Worm (Caenorhabditis elegans): ENCODE measurements around the gene F16H6.4.

The F16H6.4 gene

ce11 chrV:18178659-18179058 lies 19.9 kb upstream of the F16H6.4 start, which contains the start of gene C31G12.4:
Gene C31G12.4 (minus strand): TSS chrV:18178759.
- TF ChIP-seq elt-3 (tag; optimal IDR thresholded peaks at IDR 0.05) (no peak), dmd-4 (tag; optimal IDR thresholded peaks at IDR 0.05) (no peak), R02D3.7 (tag; optimal IDR thresholded peaks at IDR 0.05) (no peak), sma-3 (GFP tag; optimal IDR thresholded peaks at IDR 0.05) (no peak), ceh-82 (tag; optimal IDR thresholded peaks at IDR 0.05) (no peak), nhr-10 (tag; optimal IDR thresholded peaks at IDR 0.05) (no peak), mab-5 (tag; optimal IDR thresholded peaks at IDR 0.05) (no peak), nhr-77 (tag; optimal IDR thresholded peaks at IDR 0.05) (no peak)

ce11 chrV:18179663-18180062 lies 18.9 kb upstream of the F16H6.4 start, which contains the start of gene C31G12.1:
Gene C31G12.1 (plus strand): TSS chrV:18179963.
- TF ChIP-seq lin-13 (GFP tag; optimal IDR thresholded peaks at IDR 0.05) (no peak), unc-39 (tag; optimal IDR thresholded peaks at IDR 0.05) (no peak), sma-3 (GFP tag; optimal IDR thresholded peaks at IDR 0.05) (no peak), egl-27 (tag; optimal IDR thresholded peaks at IDR 0.05) (no peak), C34F6.9 (tag; optimal IDR thresholded peaks at IDR 0.05) (no peak), elt-3 (tag; optimal IDR thresholded peaks at IDR 0.05) (no peak), R02D3.7 (tag; optimal IDR thresholded peaks at IDR 0.05) (no peak), mdl-1 (tag; optimal IDR thresholded peaks at IDR 0.05) (no peak), nhr-129 (tag; optimal IDR thresholded peaks at IDR 0.05) (no peak), blmp-1 (tag; optimal IDR thresholded peaks at IDR 0.05; ENCODE audit: insufficient read depth) (no peak), ztf-1 (GFP tag; conservative IDR thresholded peaks at IDR 0.05) (no peak), unc-62 (GFP tag; optimal IDR thresholded peaks at IDR 0.05) (no peak), elt-1 (tag; optimal IDR thresholded peaks at IDR 0.05) (no peak)

ce11 chrV:18184910-18185309 lies 13.6 kb upstream of the F16H6.4 start, which contains the start of gene C31G12.3:
Gene C31G12.3 (plus strand): TSS chrV:18185210.
- TF ChIP-seq ceh-16 (tag; optimal IDR thresholded peaks at IDR 0.05): no peak
- no peak for TF ChIP-seq nhr-6 (tag; optimal IDR thresholded peaks at IDR 0.05)
- TF ChIP-seq snpc-4 (tag; optimal IDR thresholded peaks at IDR 0.05): no peak
- TF ChIP-seq F13H6.1 (tag; optimal IDR thresholded peaks at IDR 0.05): no peak
- TF ChIP-seq nhr-77 (tag; optimal IDR thresholded peaks at IDR 0.05): no peak
- TF ChIP-seq gmeb-1 (tag; optimal IDR thresholded peaks at IDR 0.05): no peak
- no peak for TF ChIP-seq fos-1 (tag; optimal IDR thresholded peaks at IDR 0.05)
- TF ChIP-seq nhr-10 (tag; optimal IDR thresholded peaks at IDR 0.05): no peak
- no peak for TF ChIP-seq egl-27 (tag; optimal IDR thresholded peaks at IDR 0.05)
- TF ChIP-seq lin-39 (tag; optimal IDR thresholded peaks at IDR 0.05): no peak
- no peak for TF ChIP-seq zag-1 (tag; optimal IDR thresholded peaks at IDR 0.05)
- no peak for TF ChIP-seq lin-13 (GFP tag; optimal IDR thresholded peaks at IDR 0.05)
- TF ChIP-seq elt-3 (tag; optimal IDR thresholded peaks at IDR 0.05): no peak
- TF ChIP-seq aly-2 (tag; optimal IDR thresholded peaks at IDR 0.05): no peak
- no peak for TF ChIP-seq nhr-25 (tag; optimal IDR thresholded peaks at IDR 0.05)
- TF ChIP-seq R02D3.7 (tag; optimal IDR thresholded peaks at IDR 0.05): no peak
- no peak for TF ChIP-seq ztf-4 (tag; optimal IDR thresholded peaks at IDR 0.05)
- TF ChIP-seq mdl-1 (tag; optimal IDR thresholded peaks at IDR 0.05): no peak
- TF ChIP-seq sma-3 (GFP tag; optimal IDR thresholded peaks at IDR 0.05): no peak
- TF ChIP-seq ztf-1 (GFP tag; conservative IDR thresholded peaks at IDR 0.05): no peak

- TF ChIP-seq nhr-6 (tag; optimal IDR thresholded peaks at IDR 0.05) (no peak), ceh-82 (tag; optimal IDR thresholded peaks at IDR 0.05) (no peak), elt-1 (tag; optimal IDR thresholded peaks at IDR 0.05) (no peak), lin-39 (tag; optimal IDR thresholded peaks at IDR 0.05) (no peak), zag-1 (tag; optimal IDR thresholded peaks at IDR 0.05) (no peak), sma-9 (GFP tag; optimal IDR thresholded peaks at IDR 0.05) (no peak), sma-9 (tag; optimal IDR thresholded peaks at IDR 0.05) (no peak), ztf-4 (tag; optimal IDR thresholded peaks at IDR 0.05) (no peak)
Measured at ce11 chrV:18188328-18188727, 10.2 kb upstream of the F16H6.4 start, which contains the start of gene clec-245. Gene clec-245 (minus strand): TSS chrV:18188428.

- TF ChIP-seq gmeb-1 (tag; optimal IDR thresholded peaks at IDR 0.05) (no peak), crh-2 (tag; optimal IDR thresholded peaks at IDR 0.05) (no peak), unc-39 (tag; optimal IDR thresholded peaks at IDR 0.05) (no peak), fos-1 (tag; optimal IDR thresholded peaks at IDR 0.05) (no peak), sma-3 (GFP tag; optimal IDR thresholded peaks at IDR 0.05) (no peak), ZK546.5 (tag; optimal IDR thresholded peaks at IDR 0.05) (no peak), sma-9 (GFP tag; optimal IDR thresholded peaks at IDR 0.05) (no peak), sma-9 (tag; optimal IDR thresholded peaks at IDR 0.05) (no peak), nhr-23 (tag; optimal IDR thresholded peaks at IDR 0.05) (no peak), snpc-4 (tag; optimal IDR thresholded peaks at IDR 0.05) (no peak), ceh-82 (tag; optimal IDR thresholded peaks at IDR 0.05) (no peak), nhr-237 (tag; optimal IDR thresholded peaks at IDR 0.05) (no peak), sem-4 (tag; optimal IDR thresholded peaks at IDR 0.05) (no peak), nhr-21 (tag; optimal IDR thresholded peaks at IDR 0.05) (no peak), skn-1 (tag; optimal IDR thresholded peaks at IDR 0.05) (no peak)
Measured at ce11 chrV:18189181-18189580, 9.3 kb upstream of the F16H6.4 start, which contains the start of gene clec-246. Gene clec-246 (plus strand): TSS chrV:18189481.
